Fruit fly (Drosophila melanogaster) whole organism: ENCODE data around the gene Diap1.

Source experiments
- CG8478 ChIP-seq: fragments of >200 bp; optimal IDR thresholded peaks from 2 replicates; lab custom pipeline; 2018; ENCODE audit warnings: inconsistent platforms
- Dll ChIP-seq: fragments of >200 bp; optimal IDR thresholded peaks from 2 replicates; lab custom pipeline; 2017
- EcR ChIP-seq, 2 experiments: fragments of >200 bp; optimal IDR thresholded peaks; 2 replicates each; lab custom pipeline; 2017; ENCODE audit warnings: missing biosample characterization in 2 of 2, missing genetic modification characterization in 2 of 2, missing genetic modification reagents in 2 of 2
- psq ChIP-seq: fragments of >200 bp; optimal IDR thresholded peaks from 2 replicates; lab custom pipeline; 2017

DNA sequence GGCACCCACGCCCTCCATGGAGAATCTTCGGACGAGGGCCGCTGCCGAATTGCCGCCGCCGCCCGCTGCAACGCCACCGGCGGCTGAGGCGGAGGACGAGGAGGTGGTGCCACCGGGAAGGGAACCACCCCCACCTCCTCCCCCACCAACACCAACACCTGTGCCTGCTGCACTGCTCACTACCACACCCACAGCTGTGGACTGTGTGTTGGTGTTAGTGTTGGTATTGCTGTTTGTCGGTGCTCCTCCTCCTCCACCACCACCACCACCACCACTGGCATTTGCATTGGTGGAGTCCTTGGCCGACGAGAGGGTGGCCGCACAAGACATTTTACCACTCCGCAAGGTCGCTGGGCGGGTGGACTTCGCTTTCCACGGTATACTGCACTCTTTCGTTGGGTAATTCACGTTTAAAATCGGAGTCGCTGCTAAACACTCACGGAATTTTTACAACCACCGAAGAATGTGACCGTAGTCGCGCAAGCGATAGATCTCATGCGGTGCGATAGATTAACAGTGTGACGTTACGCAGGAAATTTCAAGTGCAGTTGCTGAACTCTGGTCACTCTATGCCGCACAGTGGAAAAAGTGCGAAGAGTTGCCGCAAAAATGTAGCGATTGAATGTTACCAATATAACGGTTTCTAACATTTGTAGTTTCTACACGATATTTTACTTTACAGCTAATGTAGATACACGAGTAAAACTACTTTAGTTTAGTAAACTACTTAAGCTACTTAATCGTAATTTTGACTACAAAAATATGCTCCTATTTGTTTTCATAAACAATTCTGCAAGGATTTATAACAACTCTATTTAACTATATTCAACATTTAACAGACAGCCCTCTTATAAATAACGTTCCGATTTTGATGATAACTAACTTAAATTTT lies 39.3 kb downstream of the Diap1 start, which contains the start of gene mib1:
- TF ChIP-seq psq (lab: Kevin White, UChicago): no peak
- TF ChIP-seq Dll (lab: Kevin White, UChicago): no peak
- TF ChIP-seq CG8478 (lab: Kevin White, UChicago): peak; percentile 3
- no peak for TF ChIP-seq EcR (GFP tag; optimal IDR thresholded peaks at IDR 0.05; lab: Kevin White, UChicago)
